Worm (Caenorhabditis elegans) whole organism, L4 larva: ENCODE results near the gene B0244.10.
A peak's percentile ranks its signal among the peaks of the same experiment; 100 is the strongest.

ENCODE experiments used
- D1046.2 ChIP-seq: fragments of 200-800 bp; sonication (Bioruptor generic); IDR thresholded peaks from 2 replicates; pipeline ENCODE4 v1.3.6; 2022; ENCODE audit warnings: missing genetic modification characterization, missing compliant biosample characterization
- F44E2.7 ChIP-seq: fragments of 200-800 bp; sonication (Bioruptor generic); IDR thresholded peaks from 2 replicates; pipeline ENCODE4 v2.1.2; 2022; ENCODE audit warnings: missing genetic modification characterization, missing compliant biosample characterization
- F49E8.2 ChIP-seq: sonication (generic microtip); optimal IDR thresholded peaks from 2 replicates; lab custom pipeline; 2016; ENCODE audit warnings: missing compliant biosample characterization, mild to moderate bottlenecking, missing genetic modification characterization, borderline replicate concordance
- Y48G9A.11 ChIP-seq: fragments of 200-800 bp; sonication (Bioruptor generic); IDR thresholded peaks from 2 replicates; pipeline ENCODE4 v1.3.6; 2022; ENCODE audit warnings: missing genetic modification reagents, missing genetic modification characterization, missing compliant biosample characterization
- Y5F2A.4 ChIP-seq: fragments of 200-800 bp; sonication (Bioruptor generic); optimal IDR thresholded peaks from 2 replicates; lab custom pipeline; 2018; ENCODE audit warnings: mild to moderate bottlenecking, missing genetic modification characterization, missing compliant biosample characterization
- ZK337.2 ChIP-seq: fragments of 200-800 bp; sonication (Bioruptor generic); IDR thresholded peaks from 2 replicates; pipeline ENCODE4 v1.3.6; 2022; ENCODE audit warnings: missing genetic modification reagents, missing genetic modification characterization, missing compliant biosample characterization
- aha-1 ChIP-seq: fragments of 150-350 bp; peaks from one replicate; lab custom pipeline; 2014; ENCODE audit warnings: missing biosample characterization, missing genetic modification characterization
- aly-2 ChIP-seq: sonication (generic microtip); optimal IDR thresholded peaks from 2 replicates; lab custom pipeline; 2018; ENCODE audit warnings: missing biosample characterization, missing genetic modification characterization
- attf-4 ChIP-seq: sonication (generic microtip); optimal IDR thresholded peaks from 3 replicates; lab custom pipeline; 2017; ENCODE audit warnings: missing biosample characterization, missing genetic modification characterization
- ceh-62 ChIP-seq: sonication (generic microtip); optimal IDR thresholded peaks from 2 replicates; lab custom pipeline; 2017; ENCODE audit warnings: missing biosample characterization, missing genetic modification characterization
- ceh-82 ChIP-seq: sonication (generic microtip); optimal IDR thresholded peaks from 2 replicates; lab custom pipeline; 2017; ENCODE audit warnings: missing biosample characterization, missing genetic modification characterization
- daf-16 ChIP-seq, 3 experiments: sonication (generic microtip); optimal IDR thresholded peaks; 2 replicates each; lab custom pipeline; 2016 to 2017; ENCODE audit warnings: missing genetic modification characterization in 3 of 3, missing genetic modification reagents in 3 of 3, mild to moderate bottlenecking in 2 of 3, missing compliant biosample characterization in 2 of 3, missing biosample characterization in 1 of 3, moderate library complexity in 1 of 3
- daf-8 ChIP-seq: fragments of 200-800 bp; sonication (Bioruptor generic); IDR thresholded peaks from 2 replicates; pipeline ENCODE4 v1.3.6; 2022; ENCODE audit warnings: missing genetic modification characterization, missing compliant biosample characterization
- dmd-6 ChIP-seq: fragments of 200-800 bp; sonication (Bioruptor generic); IDR thresholded peaks from 2 replicates; pipeline ENCODE4 v1.3.6; 2022; ENCODE audit warnings: missing genetic modification reagents, missing genetic modification characterization, missing compliant biosample characterization
- dmd-9 ChIP-seq: fragments of 200-800 bp; sonication (Bioruptor generic); IDR thresholded peaks from 2 replicates; pipeline ENCODE4 v1.3.6; 2022; ENCODE audit warnings: missing genetic modification reagents, missing genetic modification characterization, missing compliant biosample characterization
- duxl-1 ChIP-seq: sonication (generic microtip); optimal IDR thresholded peaks from 2 replicates; lab custom pipeline; 2016; ENCODE audit warnings: mild to moderate bottlenecking, missing genetic modification characterization, moderate library complexity, missing compliant biosample characterization; ENCODE audit not compliant: poor library complexity
- egl-27 ChIP-seq: sonication (generic microtip); optimal IDR thresholded peaks from 3 replicates; lab custom pipeline; 2017; ENCODE audit warnings: missing biosample characterization, missing genetic modification reagents, missing genetic modification characterization
- fkh-10 ChIP-seq: fragments of 150-350 bp; optimal IDR thresholded peaks from 2 replicates; lab custom pipeline; 2014; ENCODE audit warnings: missing biosample characterization, missing genetic modification reagents, missing genetic modification characterization
- hlh-11 ChIP-seq: fragments of 200-800 bp; sonication (Bioruptor generic); optimal IDR thresholded peaks from 2 replicates; lab custom pipeline; 2018; ENCODE audit warnings: mild to moderate bottlenecking, missing genetic modification characterization, missing compliant biosample characterization
- hmg-1.1 ChIP-seq: fragments of 200-800 bp; sonication (Bioruptor generic); IDR thresholded peaks from 2 replicates; pipeline ENCODE4 v1.3.6; 2022; ENCODE audit warnings: missing genetic modification reagents, missing genetic modification characterization, missing compliant biosample characterization
- lin-1 ChIP-seq: fragments of 200-800 bp; sonication (Bioruptor generic); IDR thresholded peaks from 2 replicates; pipeline ENCODE4 v1.3.6; 2022; ENCODE audit warnings: missing genetic modification reagents, missing genetic modification characterization, missing compliant biosample characterization
- lin-39 ChIP-seq: fragments of 150-350 bp; optimal IDR thresholded peaks from 2 replicates; lab custom pipeline; 2014; ENCODE audit warnings: missing biosample characterization, missing genetic modification reagents, missing genetic modification characterization
- madf-9 ChIP-seq: fragments of 200-800 bp; sonication (Bioruptor generic); conservative IDR thresholded peaks from 2 replicates; pipeline ENCODE4 v1.3.6; 2022; ENCODE audit warnings: missing genetic modification reagents, missing genetic modification characterization, missing compliant biosample characterization
- mdl-1 ChIP-seq, 2 experiments: fragments of 150-350 bp in 1 of 2; sonication (generic microtip) in 1 of 2; optimal IDR thresholded peaks; 2 replicates each; lab custom pipeline; 2014 to 2017; ENCODE audit warnings: missing biosample characterization in 2 of 2, missing genetic modification characterization in 2 of 2
- mdt-29 ChIP-seq: fragments of 200-800 bp; sonication (Bioruptor generic); IDR thresholded peaks from 2 replicates; pipeline ENCODE4 v1.3.6; 2022; ENCODE audit warnings: missing genetic modification reagents, missing genetic modification characterization, missing compliant biosample characterization
- mes-2 ChIP-seq: sonication (generic microtip); optimal IDR thresholded peaks from 2 replicates; lab custom pipeline; 2016; ENCODE audit warnings: missing genotype, mild to moderate bottlenecking, missing genetic modification characterization, missing compliant biosample characterization; ENCODE audit not compliant: poor library complexity, severe bottlenecking
- nhr-102 ChIP-seq: sonication (generic microtip); optimal IDR thresholded peaks from 2 replicates; lab custom pipeline; 2016; ENCODE audit warnings: mild to moderate bottlenecking, missing genetic modification characterization, moderate library complexity, missing compliant biosample characterization
- nhr-25 ChIP-seq: sonication (generic microtip); optimal IDR thresholded peaks from 2 replicates; lab custom pipeline; 2017; ENCODE audit warnings: missing genetic modification characterization, mild to moderate bottlenecking, missing compliant biosample characterization, antibody characterized with exemption, moderate library complexity, borderline replicate concordance; ENCODE audit not compliant: insufficient read depth
- nhr-42 ChIP-seq: fragments of 200-800 bp; sonication (Bioruptor generic); IDR thresholded peaks from 2 replicates; pipeline ENCODE4 v1.3.6; 2022; ENCODE audit warnings: missing genetic modification characterization, missing compliant biosample characterization
- nhr-77 ChIP-seq: fragments of 150-350 bp; optimal IDR thresholded peaks from 2 replicates; lab custom pipeline; 2014; ENCODE audit warnings: missing biosample characterization, missing genetic modification characterization
- pqm-1 ChIP-seq: sonication (generic microtip); optimal IDR thresholded peaks from 2 replicates; lab custom pipeline; 2017; ENCODE audit warnings: missing biosample characterization, missing genetic modification characterization
- saeg-2 ChIP-seq: fragments of 200-800 bp; sonication (Bioruptor generic); IDR thresholded peaks from 2 replicates; pipeline ENCODE4 v1.3.6; 2022; ENCODE audit warnings: missing genetic modification reagents, missing genetic modification characterization, missing compliant biosample characterization
- snpc-1.2 ChIP-seq: fragments of 200-800 bp; sonication (Bioruptor generic); IDR thresholded peaks from 2 replicates; pipeline ENCODE4 v1.3.6; 2022; ENCODE audit warnings: missing genetic modification reagents, missing genetic modification characterization, missing compliant biosample characterization
- snpc-4 ChIP-seq: fragments of 150-350 bp; optimal IDR thresholded peaks from 2 replicates; lab custom pipeline; 2014; ENCODE audit warnings: missing biosample characterization, missing genetic modification characterization
- tag-97 ChIP-seq: fragments of 200-800 bp; sonication (Bioruptor generic); IDR thresholded peaks from 2 replicates; pipeline ENCODE4 v1.3.6; 2022; ENCODE audit warnings: missing genetic modification characterization, missing compliant biosample characterization
- unc-130 ChIP-seq: sonication (generic microtip); optimal IDR thresholded peaks from 2 replicates; lab custom pipeline; 2016; ENCODE audit warnings: missing genetic modification reagents, missing genetic modification characterization, missing compliant biosample characterization
- unc-62 ChIP-seq, 3 experiments: fragments of 150-350 bp in 1 of 3; sonication (generic microtip); optimal IDR thresholded peaks in 2 of 3; peaks in 1 of 3; 1 replicate in 1 of 3; 2 replicates in 2 of 3; lab custom pipeline; 2014 to 2017; ENCODE audit warnings: missing biosample characterization in 3 of 3, missing genetic modification characterization in 3 of 3, missing genetic modification reagents in 3 of 3, missing genotype in 1 of 3
- zfp-2 ChIP-seq: sonication (generic microtip); optimal IDR thresholded peaks from 2 replicates; lab custom pipeline; 2016; ENCODE audit warnings: mild to moderate bottlenecking, missing genetic modification characterization, missing compliant biosample characterization
- zip-11 ChIP-seq: fragments of 200-800 bp; sonication (Bioruptor generic); IDR thresholded peaks from 2 replicates; pipeline ENCODE4 v1.3.6; 2022; ENCODE audit warnings: missing genetic modification characterization, missing compliant biosample characterization
- ztf-11 ChIP-seq: fragments of 150-350 bp; optimal IDR thresholded peaks from 2 replicates; lab custom pipeline; 2014; ENCODE audit warnings: missing biosample characterization, missing genetic modification characterization
- ztf-7 ChIP-seq: fragments of 150-350 bp; optimal IDR thresholded peaks from 2 replicates; lab custom pipeline; 2014; ENCODE audit warnings: missing biosample characterization, missing genetic modification characterization

The B0244.10 gene

DNA sequence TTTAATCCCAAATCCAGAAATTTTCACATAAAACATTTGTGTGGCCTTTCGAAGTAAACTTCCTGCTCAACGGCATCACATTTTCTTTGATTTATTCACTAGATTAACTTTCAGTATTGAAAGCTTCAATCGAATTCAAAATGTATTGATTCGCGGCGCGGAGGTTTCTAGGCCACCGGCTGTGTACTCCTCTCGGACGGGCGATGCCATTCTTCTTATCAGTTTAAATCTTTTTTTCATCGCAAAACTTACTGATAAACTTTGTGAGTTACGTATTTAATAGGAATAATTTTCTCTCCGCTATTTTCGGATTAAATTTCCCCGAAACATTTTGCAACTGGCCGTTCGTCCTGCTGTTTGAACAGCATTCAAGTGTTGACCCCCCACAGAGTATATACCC lies 13.1 kb upstream of the B0244.10 start (continued):
- TF ChIP-seq zip-11 (GFP tag; lab: Robert Waterston, UW), result no peak
- TF ChIP-seq madf-9, result peak; percentile 52
- TF ChIP-seq nhr-25 (tag; lab: Kevin White, UChicago), result no peak
- no peak for TF ChIP-seq ceh-62
- no peak for TF ChIP-seq snpc-1.2 (GFP tag; lab: Robert Waterston, UW)
- TF ChIP-seq ZK337.2 (GFP tag; lab: Robert Waterston, UW), result peak; percentile 89
- TF ChIP-seq nhr-42 (GFP tag; lab: Robert Waterston, UW), result no peak
- 0 out of 2 replicates have a peak, but pooled peaks have one; percentile 19 for TF ChIP-seq dmd-9 (GFP tag; lab: Robert Waterston, UW)
- no peak for TF ChIP-seq snpc-4 (tag; lab: Kevin White, UChicago)
- no peak for TF ChIP-seq unc-62 (GFP tag; optimal IDR thresholded peaks at IDR 0.05 in 1 of 2; lab: Kevin White, UChicago)
- no peak for TF ChIP-seq unc-62 (tag; optimal IDR thresholded peaks at IDR 0.05; lab: Kevin White, UChicago)
- TF ChIP-seq Y5F2A.4 (GFP tag; lab: Kevin White, UChicago), result no peak
- TF ChIP-seq F49E8.2 (tag; lab: Kevin White, UChicago), result no peak
- no peak for TF ChIP-seq lin-39 (tag; lab: Kevin White, UChicago)
- TF ChIP-seq lin-1, result 0 out of 2 replicates have a peak, but pooled peaks have one; percentile 32
- peak; percentile 86 for TF ChIP-seq dmd-6 (GFP tag; lab: Robert Waterston, UW)
- peak; percentile 72 for TF ChIP-seq unc-130 (GFP tag; lab: Kevin White, UChicago)
- no peak for TF ChIP-seq zfp-2 (tag; lab: Kevin White, UChicago)
- peak; percentile 55 for TF ChIP-seq ztf-7 (tag; lab: Kevin White, UChicago)
- no peak for TF ChIP-seq saeg-2 (GFP tag; lab: Robert Waterston, UW)
- TF ChIP-seq pqm-1 (tag; lab: Kevin White, UChicago), result peak; percentile 59
- no peak for TF ChIP-seq attf-4 (tag; lab: Kevin White, UChicago)
- peak; percentile 61 for TF ChIP-seq hlh-11 (tag; lab: Kevin White, UChicago)
- no peak for TF ChIP-seq F44E2.7 (GFP tag; lab: Robert Waterston, UW)
- peak; percentile 67 for TF ChIP-seq nhr-102 (tag; lab: Kevin White, UChicago)
- TF ChIP-seq mes-2 (tag; lab: Kevin White, UChicago), result peak; percentile 98
- peak in 1 of 2 experiments; percentile 36 for TF ChIP-seq daf-16 (GFP tag; optimal IDR thresholded peaks at IDR 0.05; lab: Kevin White, UChicago)
- TF ChIP-seq daf-16 (tag; optimal IDR thresholded peaks at IDR 0.05; lab: Kevin White, UChicago), result peak; percentile 49
- TF ChIP-seq duxl-1 (tag; lab: Kevin White, UChicago), result peak; percentile 82
- peak in 1 of 2 experiments; percentile 26 for TF ChIP-seq mdl-1 (tag; optimal IDR thresholded peaks at IDR 0.05; lab: Kevin White, UChicago)
- TF ChIP-seq D1046.2 (GFP tag; lab: Robert Waterston, UW), result no peak
- TF ChIP-seq aly-2 (tag; lab: Kevin White, UChicago), result no peak

DNA sequence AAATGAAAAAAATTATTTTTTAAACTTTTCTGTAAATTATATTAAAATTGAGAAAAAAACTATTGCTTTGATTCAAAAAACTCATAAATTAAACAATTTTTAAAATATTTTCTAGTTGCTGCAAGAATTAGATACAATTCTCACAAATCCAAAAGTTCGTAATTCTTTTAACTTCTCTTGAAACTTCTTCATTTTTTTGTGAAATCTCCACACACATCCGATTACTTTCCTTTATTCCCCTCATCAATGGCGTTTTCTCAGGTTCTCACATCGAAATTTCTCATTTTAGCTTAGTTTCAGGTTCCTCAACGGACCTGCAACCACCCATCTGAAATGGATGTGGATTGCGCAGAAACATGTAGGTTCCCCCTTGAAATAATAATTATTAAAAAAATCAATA lies 12.4 kb upstream of the B0244.10 start, which contains the start of gene wrm-1:
Gene wrm-1 (plus strand): TSS at position 301 of the 400 bp plus-strand sequence.
- no peak for TF ChIP-seq zip-11 (GFP tag; lab: Robert Waterston, UW)

DNA sequence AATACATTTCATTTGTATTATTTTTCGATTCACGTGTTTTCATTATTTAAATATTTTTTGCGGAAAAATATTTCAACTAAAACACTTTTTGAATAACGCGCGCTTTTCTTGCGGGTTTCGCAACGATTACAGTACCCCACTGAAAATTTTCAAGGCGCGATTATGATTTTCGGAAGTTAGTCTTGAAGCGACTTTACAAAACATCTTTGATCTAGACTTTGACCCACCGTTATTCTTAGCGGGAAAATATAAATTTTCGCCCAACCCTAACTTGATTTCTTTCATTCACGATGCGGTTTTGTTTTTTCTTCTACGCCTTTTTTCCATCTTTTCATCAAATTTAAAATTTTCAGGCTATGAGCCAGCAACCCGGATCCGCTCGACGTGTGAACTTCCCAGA lies 7.1 kb upstream of the B0244.10 start, which contains the start of gene egg-1:
Gene egg-1 (plus strand): TSS at position 354 of the 400 bp plus-strand sequence.
- TF ChIP-seq hmg-1.1 (GFP tag; lab: Robert Waterston, UW) (no peak), fkh-10 (GFP tag; lab: Kevin White, UChicago) (no peak), ceh-62 (no peak), tag-97 (no peak), egl-27 (no peak), snpc-1.2 (GFP tag; lab: Robert Waterston, UW) (peak; percentile 43; the same call in 1 of the 2 replicates), aha-1 (tag; lab: Kevin White, UChicago) (peak; percentile 40), daf-8 (GFP tag; lab: Robert Waterston, UW) (no peak), ztf-11 (tag; lab: Kevin White, UChicago) (no peak), mdt-29 (0 out of 2 replicates have a peak, but pooled peaks have one; percentile 10), Y48G9A.11 (GFP tag; lab: Robert Waterston, UW) (peak; percentile 78), unc-130 (GFP tag; lab: Kevin White, UChicago) (peak; percentile 85), ceh-82 (tag; lab: Kevin White, UChicago) (no peak), F49E8.2 (tag; lab: Kevin White, UChicago) (peak; percentile 91), nhr-77 (no peak)
